Worm (Caenorhabditis elegans) whole organism, early embryonic: Measurements from ENCODE around the gene tmc-2.

Source experiments
- ceh-36 ChIP-seq: sonication (generic microtip); optimal IDR thresholded peaks from 2 replicates; lab custom pipeline; 2016; ENCODE audit warnings: missing genetic modification characterization, inconsistent platforms, missing compliant biosample characterization
- pes-1 ChIP-seq: fragments of 200-800 bp; sonication (Bioruptor generic); IDR thresholded peaks from 2 replicates; pipeline ENCODE4 v1.3.6; 2022; ENCODE audit warnings: missing genetic modification reagents, missing genetic modification characterization, missing compliant biosample characterization

ce11 chrX:9274574-9274973 is 28.9 kb upstream of the tmc-2 start, which contains the start of gene B0416.10:
- TF ChIP-seq ceh-36 (tag; lab: Kevin White, UChicago) (no peak), pes-1 (GFP tag; lab: Robert Waterston, UW) (no peak)
